Worm (Caenorhabditis elegans): ENCODE measurements around the gene mltn-12.

The mltn-12 gene

DNA sequence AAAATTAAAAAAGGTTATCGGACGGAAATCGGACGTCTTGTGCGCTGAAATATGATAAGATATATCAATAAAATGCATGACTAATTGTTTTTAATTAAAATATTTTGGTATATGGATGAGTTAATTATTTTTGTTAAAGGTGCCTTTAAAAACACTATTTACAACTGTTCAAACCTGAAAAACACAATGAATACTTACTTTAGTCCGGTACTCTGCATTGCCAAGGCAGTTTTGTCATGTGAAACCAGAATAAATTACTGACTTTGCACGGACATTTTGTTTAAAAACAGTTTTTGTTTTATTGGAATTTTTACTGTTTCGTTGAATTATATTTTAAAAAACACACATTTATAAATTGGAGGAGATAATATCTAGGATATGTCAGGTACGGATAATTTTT is 24.9 kb upstream of the mltn-12 start, which contains the start of gene suex-2:
suex-2 (plus strand) TSS at position 301 of the 400 bp plus-strand sequence.
- no peak for TF ChIP-seq mep-1 (tag; optimal IDR thresholded peaks at IDR 0.05)
- no peak for TF ChIP-seq unc-39 (tag; optimal IDR thresholded peaks at IDR 0.05)
- TF ChIP-seq mls-2 (tag; optimal IDR thresholded peaks at IDR 0.05): no peak
- no peak for TF ChIP-seq unc-120 (tag; optimal IDR thresholded peaks at IDR 0.05; ENCODE audit: poor library complexity, severe bottlenecking)
- TF ChIP-seq pha-4 (tag; optimal IDR thresholded peaks at IDR 0.05): no peak
- no peak for TF ChIP-seq cnd-1 (tag; optimal IDR thresholded peaks at IDR 0.05)
- no peak for TF ChIP-seq lin-32 (GFP tag; optimal IDR thresholded peaks at IDR 0.05)
- TF ChIP-seq drap-1 (GFP tag; optimal IDR thresholded peaks at IDR 0.05): no peak
- TF ChIP-seq unc-62 (GFP tag; optimal IDR thresholded peaks at IDR 0.05): no peak
- no peak for TF ChIP-seq nhr-2 (tag; optimal IDR thresholded peaks at IDR 0.05)
- TF ChIP-seq elt-1 (tag; optimal IDR thresholded peaks at IDR 0.05; ENCODE audit: borderline replicate concordance, insufficient read depth): no peak
- TF ChIP-seq hlh-1 (tag; optimal IDR thresholded peaks at IDR 0.05): no peak
- TF ChIP-seq ztf-11 (tag; optimal IDR thresholded peaks at IDR 0.05): no peak

DNA sequence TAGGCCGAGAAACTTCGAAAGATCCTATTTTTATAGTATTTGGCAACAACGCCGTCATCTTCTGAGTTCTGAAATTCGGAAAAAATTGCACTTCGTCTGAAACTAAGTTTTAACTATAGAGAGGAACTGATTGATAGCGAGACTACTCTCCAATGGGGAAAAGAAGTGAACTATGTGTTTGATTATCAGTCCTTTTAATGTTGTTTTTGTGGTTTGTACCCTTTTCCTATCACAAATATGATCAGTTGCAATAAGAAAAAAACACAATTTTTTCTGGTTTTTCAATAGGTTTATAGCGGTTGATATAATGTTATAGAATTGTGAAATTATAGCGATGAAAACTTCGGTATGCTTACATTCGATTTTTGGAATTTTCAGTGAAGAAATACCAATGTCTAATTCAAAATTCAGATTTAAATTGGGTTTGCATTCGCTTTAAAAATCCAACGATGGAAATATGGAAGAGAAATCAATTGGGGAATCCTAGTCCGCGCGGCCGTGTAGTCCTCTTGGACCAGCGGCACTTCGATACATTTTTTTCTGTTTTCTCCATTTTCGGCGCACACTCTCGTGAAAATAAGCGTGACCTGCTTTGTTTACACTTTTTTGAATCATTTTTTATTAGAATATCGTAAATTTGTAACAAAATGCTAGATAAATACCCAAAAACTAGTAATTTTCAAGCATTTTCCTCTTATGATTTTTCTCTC is 19.5 kb upstream of the mltn-12 start, which contains the start of gene C53B4.3:
C53B4.3 (minus strand) TSS at position 464 of the 710 bp plus-strand sequence.
- no peak for TF ChIP-seq lsy-2 (tag; optimal IDR thresholded peaks at IDR 0.05)
- TF ChIP-seq cnd-1 (tag; optimal IDR thresholded peaks at IDR 0.05): no peak
- peak; percentile 23 for TF ChIP-seq ces-1 (GFP tag; optimal IDR thresholded peaks at IDR 0.05)
- no peak for TF ChIP-seq hlh-1 (tag; optimal IDR thresholded peaks at IDR 0.05)
- no peak for TF ChIP-seq ceh-39 (tag; optimal IDR thresholded peaks at IDR 0.05)
- TF ChIP-seq snpc-4 (tag; optimal IDR thresholded peaks at IDR 0.05): no peak
- TF ChIP-seq ceh-83 (GFP tag; optimal IDR thresholded peaks at IDR 0.05): no peak
- no peak for TF ChIP-seq nhr-237 (tag; optimal IDR thresholded peaks at IDR 0.05)

DNA sequence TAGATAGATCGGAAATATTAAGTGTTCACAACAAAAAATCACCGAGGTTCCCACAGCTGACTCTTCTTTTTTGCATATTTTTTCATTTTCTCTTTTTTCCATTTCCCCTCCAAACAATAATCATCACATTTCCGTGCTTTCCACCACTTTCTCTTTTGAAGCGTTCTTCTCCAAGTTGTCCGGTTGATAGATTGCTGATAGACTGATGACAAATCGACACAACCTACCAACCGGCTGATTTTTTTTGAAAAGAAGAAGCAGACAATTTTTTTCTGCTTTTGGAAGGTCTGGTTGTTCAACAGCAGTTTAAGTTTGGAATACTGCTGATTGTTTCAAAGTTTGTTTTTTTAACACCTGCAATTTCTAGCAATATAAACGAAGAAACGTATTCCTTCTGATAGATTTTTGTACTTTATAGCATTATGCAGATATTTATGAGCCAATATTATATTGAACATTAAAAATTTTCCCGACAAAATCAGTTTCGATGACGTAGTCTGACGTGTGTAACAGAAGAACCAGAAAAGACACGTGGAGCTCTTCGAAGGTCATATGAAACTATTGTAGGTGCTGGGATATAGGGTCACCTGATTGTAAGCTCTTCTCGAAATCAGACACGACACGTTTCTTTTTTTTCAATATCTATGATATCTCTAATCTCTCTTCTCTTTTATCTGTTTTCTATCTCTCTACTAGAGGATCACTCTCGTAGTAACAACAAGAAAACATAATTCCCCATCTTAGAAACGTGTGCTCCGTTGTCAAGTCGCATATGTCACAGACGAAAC is 18.1 kb upstream of the mltn-12 start:
- TF ChIP-seq pha-4 (tag; optimal IDR thresholded peaks at IDR 0.05) (no peak), zip-8 (tag; optimal IDR thresholded peaks at IDR 0.05) (no peak), ztf-11 (tag; optimal IDR thresholded peaks at IDR 0.05) (no peak), lin-13 (tag; optimal IDR thresholded peaks at IDR 0.05) (no peak), nhr-28 (tag; optimal IDR thresholded peaks at IDR 0.05) (no peak), mep-1 (tag; optimal IDR thresholded peaks at IDR 0.05) (no peak), bed-3 (GFP tag; optimal IDR thresholded peaks at IDR 0.05) (no peak), flh-1 (GFP tag; optimal IDR thresholded peaks at IDR 0.05) (no peak), tbx-8 (GFP tag; optimal IDR thresholded peaks at IDR 0.05) (no peak), unc-120 (tag; optimal IDR thresholded peaks at IDR 0.05; ENCODE audit: poor library complexity, severe bottlenecking) (no peak), drap-1 (GFP tag; optimal IDR thresholded peaks at IDR 0.05) (no peak), nhr-76 (tag; optimal IDR thresholded peaks at IDR 0.05) (no peak), unc-62 (GFP tag; optimal IDR thresholded peaks at IDR 0.05) (no peak), ceh-43 (GFP tag; optimal IDR thresholded peaks at IDR 0.05) (no peak), M03D4.4 (tag; optimal IDR thresholded peaks at IDR 0.05) (no peak), lsy-2 (tag; optimal IDR thresholded peaks at IDR 0.05) (no peak), mab-5 (tag; optimal IDR thresholded peaks at IDR 0.05) (no peak)

DNA sequence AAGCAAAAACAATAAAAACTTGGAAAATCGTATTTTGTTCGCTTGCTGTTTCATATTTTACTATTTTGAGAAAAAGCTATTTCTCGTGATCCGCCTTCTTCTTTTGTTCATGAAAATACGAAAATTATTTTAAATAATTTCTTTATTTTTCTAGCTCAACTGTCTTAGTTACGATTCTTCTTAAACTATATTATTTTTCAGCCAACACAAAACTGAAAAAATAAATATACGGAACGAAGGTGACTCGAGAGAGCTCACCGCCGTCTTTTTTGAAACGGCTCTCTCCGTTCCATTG is 17.6 kb upstream of the mltn-12 start, which contains the start of gene pdzd-8:
pdzd-8 (plus strand) TSS at position 196 of the 295 bp plus-strand sequence.
- TF ChIP-seq elt-1 (tag; optimal IDR thresholded peaks at IDR 0.05; ENCODE audit: borderline replicate concordance, insufficient read depth): no peak
- TF ChIP-seq lin-13 (tag; optimal IDR thresholded peaks at IDR 0.05): no peak
- TF ChIP-seq nhr-12 (tag; optimal IDR thresholded peaks at IDR 0.05): no peak
- TF ChIP-seq bed-3 (GFP tag; optimal IDR thresholded peaks at IDR 0.05): no peak
- no peak for TF ChIP-seq ceh-39 (tag; optimal IDR thresholded peaks at IDR 0.05)
- no peak for TF ChIP-seq mls-2 (tag; optimal IDR thresholded peaks at IDR 0.05)
- TF ChIP-seq ces-1 (GFP tag; optimal IDR thresholded peaks at IDR 0.05): no peak
- TF ChIP-seq nhr-28 (tag; optimal IDR thresholded peaks at IDR 0.05): no peak
- no peak for TF ChIP-seq pha-4 (tag; optimal IDR thresholded peaks at IDR 0.05)
- TF ChIP-seq unc-62 (GFP tag; optimal IDR thresholded peaks at IDR 0.05): no peak
- no peak for TF ChIP-seq blmp-1 (tag; optimal IDR thresholded peaks at IDR 0.05)
- no peak for TF ChIP-seq sptf-1 (tag; optimal IDR thresholded peaks at IDR 0.05)
- no peak for TF ChIP-seq ham-2 (GFP tag; optimal IDR thresholded peaks at IDR 0.05)
- TF ChIP-seq sem-2 (GFP tag; optimal IDR thresholded peaks at IDR 0.05): no peak
- TF ChIP-seq M03D4.4 (tag; optimal IDR thresholded peaks at IDR 0.05): no peak
- no peak for TF ChIP-seq hlh-1 (tag; optimal IDR thresholded peaks at IDR 0.05)
- TF ChIP-seq nhr-2 (tag; optimal IDR thresholded peaks at IDR 0.05): no peak

Data from whole organism, mixed stage, embryonic.